Worm (Caenorhabditis elegans): Measurements from ENCODE around the gene F57F4.2.

F57F4.2 gene

DNA sequence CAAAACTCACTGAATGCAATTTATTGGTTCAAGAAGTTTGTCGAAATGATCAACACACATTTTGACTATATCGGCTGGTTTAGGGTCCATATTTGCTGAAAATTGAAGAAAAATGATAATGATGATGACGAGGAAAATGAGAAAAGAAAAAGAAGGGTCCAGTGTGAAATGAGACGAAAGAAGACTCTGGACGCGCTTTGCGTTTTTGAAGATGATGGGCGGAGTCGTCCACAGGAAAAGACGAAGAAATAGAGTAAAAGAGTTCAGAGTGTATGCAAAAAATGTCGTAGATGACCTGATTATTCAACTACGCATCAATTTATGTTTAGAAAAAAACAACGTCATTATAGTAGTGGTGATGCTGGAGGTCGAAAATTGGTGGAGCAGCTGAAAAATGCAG lies 14.7 kb downstream of the F57F4.2 start, which contains the start of gene F13H6.5:
TSS of gene F13H6.5 (minus strand) at position 101 of the 400 bp plus-strand sequence.
- TF ChIP-seq unc-62 (GFP tag; optimal IDR thresholded peaks at IDR 0.05) (no peak), elt-1 (tag; optimal IDR thresholded peaks at IDR 0.05) (no peak)

DNA sequence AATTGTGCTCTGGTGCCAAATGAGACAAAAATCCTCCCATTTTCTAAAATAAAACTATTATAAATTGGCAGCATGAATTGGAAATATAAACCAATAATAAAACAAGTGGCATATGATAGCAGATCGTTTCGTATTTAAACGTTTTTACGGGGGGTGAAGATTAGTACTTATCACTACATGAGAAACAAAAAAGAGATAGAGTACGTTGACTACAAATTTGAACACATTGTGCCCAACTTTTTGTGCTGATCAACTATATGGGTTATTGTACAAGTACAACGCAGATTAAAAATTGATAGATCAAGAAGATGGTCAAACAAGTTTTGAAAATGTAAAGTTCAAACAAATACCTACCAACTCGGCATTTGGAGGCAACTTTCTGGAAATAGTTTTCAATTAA lies 21.0 kb downstream of the F57F4.2 start:
- TF ChIP-seq zag-1 (tag; optimal IDR thresholded peaks at IDR 0.05) (no peak), nhr-25 (tag; optimal IDR thresholded peaks at IDR 0.05) (no peak), nhr-11 (tag; optimal IDR thresholded peaks at IDR 0.05) (no peak), gmeb-1 (tag; optimal IDR thresholded peaks at IDR 0.05) (no peak), nhr-10 (tag; optimal IDR thresholded peaks at IDR 0.05) (no peak), lin-13 (GFP tag; optimal IDR thresholded peaks at IDR 0.05) (no peak)

DNA sequence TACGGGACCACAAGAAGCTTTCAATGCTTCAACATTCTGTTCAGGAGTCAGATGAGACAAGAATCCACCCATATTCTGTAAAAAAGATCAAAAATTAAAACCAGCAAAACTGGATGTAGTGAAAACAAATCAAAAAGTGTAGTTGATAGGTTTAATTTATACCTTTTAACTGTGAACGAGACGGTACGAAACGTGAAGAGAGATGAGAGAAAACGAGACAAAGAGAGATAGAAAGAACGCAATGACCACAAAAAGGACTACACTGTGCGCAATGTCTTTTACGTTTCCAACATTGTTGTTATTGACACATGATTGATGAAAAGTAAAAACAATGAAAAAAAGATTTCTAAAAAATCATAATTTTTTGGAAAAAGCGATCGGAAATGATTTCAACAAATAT lies 23.9 kb downstream of the F57F4.2 start, which contains the start of gene cest-33:
TSS of gene cest-33 (minus strand) at position 75 of the 400 bp plus-strand sequence.
- TF ChIP-seq ceh-16 (tag; optimal IDR thresholded peaks at IDR 0.05), result no peak
- TF ChIP-seq unc-39 (tag; optimal IDR thresholded peaks at IDR 0.05), result no peak
- TF ChIP-seq nhr-10 (tag; optimal IDR thresholded peaks at IDR 0.05), result no peak
- TF ChIP-seq unc-62 (GFP tag; optimal IDR thresholded peaks at IDR 0.05), result no peak
- no peak for TF ChIP-seq ceh-82 (tag; optimal IDR thresholded peaks at IDR 0.05)
- peak; percentile 8 for TF ChIP-seq fos-1 (tag; optimal IDR thresholded peaks at IDR 0.05)
- no peak for TF ChIP-seq lsy-2 (tag; optimal IDR thresholded peaks at IDR 0.05)
- TF ChIP-seq nhr-129 (tag; optimal IDR thresholded peaks at IDR 0.05), result no peak
- no peak for TF ChIP-seq dmd-4 (tag; optimal IDR thresholded peaks at IDR 0.05)
- no peak for TF ChIP-seq mab-5 (tag; optimal IDR thresholded peaks at IDR 0.05)
- TF ChIP-seq nhr-11 (tag; optimal IDR thresholded peaks at IDR 0.05), result no peak
- no peak for TF ChIP-seq ama-1 (optimal IDR thresholded peaks at IDR 0.05)
- no peak for TF ChIP-seq ztf-1 (GFP tag; conservative IDR thresholded peaks at IDR 0.05)
- TF ChIP-seq zag-1 (tag; optimal IDR thresholded peaks at IDR 0.05), result no peak
- no peak for TF ChIP-seq elt-3 (tag; optimal IDR thresholded peaks at IDR 0.05)
- peak; percentile 58 for TF ChIP-seq F13H6.1 (tag; optimal IDR thresholded peaks at IDR 0.05)
- no peak for TF ChIP-seq lin-13 (GFP tag; optimal IDR thresholded peaks at IDR 0.05)
- TF ChIP-seq sma-9 (GFP tag; optimal IDR thresholded peaks at IDR 0.05), result peak; percentile 62
- no peak for TF ChIP-seq sma-9 (tag; optimal IDR thresholded peaks at IDR 0.05)
- peak; percentile 36 for TF ChIP-seq nhr-25 (tag; optimal IDR thresholded peaks at IDR 0.05)
- no peak for TF ChIP-seq egl-27 (tag; optimal IDR thresholded peaks at IDR 0.05)
- peak; percentile 33 for TF ChIP-seq blmp-1 (tag; optimal IDR thresholded peaks at IDR 0.05; ENCODE audit: insufficient read depth)
- TF ChIP-seq alr-1 (tag; optimal IDR thresholded peaks at IDR 0.05), result no peak
- TF ChIP-seq nhr-12 (tag; optimal IDR thresholded peaks at IDR 0.05), result no peak
- TF ChIP-seq snpc-4 (tag; optimal IDR thresholded peaks at IDR 0.05), result no peak
- peak; percentile 41 for TF ChIP-seq crh-2 (tag; optimal IDR thresholded peaks at IDR 0.05)
- TF ChIP-seq nhr-6 (tag; optimal IDR thresholded peaks at IDR 0.05), result no peak
- TF ChIP-seq nhr-23 (tag; optimal IDR thresholded peaks at IDR 0.05), result no peak
- no peak for TF ChIP-seq unc-55 (GFP tag; optimal IDR thresholded peaks at IDR 0.05)
- peak; percentile 18 for TF ChIP-seq sma-3 (GFP tag; optimal IDR thresholded peaks at IDR 0.05)
- TF ChIP-seq nhr-77 (tag; optimal IDR thresholded peaks at IDR 0.05), result no peak
- TF ChIP-seq R02D3.7 (tag; optimal IDR thresholded peaks at IDR 0.05), result no peak
- no peak for TF ChIP-seq skn-1 (tag; optimal IDR thresholded peaks at IDR 0.05)
- TF ChIP-seq lin-11 (tag; optimal IDR thresholded peaks at IDR 0.05), result no peak
- TF ChIP-seq gmeb-1 (tag; optimal IDR thresholded peaks at IDR 0.05), result no peak
- TF ChIP-seq nhr-21 (tag; optimal IDR thresholded peaks at IDR 0.05), result peak; percentile 23

DNA sequence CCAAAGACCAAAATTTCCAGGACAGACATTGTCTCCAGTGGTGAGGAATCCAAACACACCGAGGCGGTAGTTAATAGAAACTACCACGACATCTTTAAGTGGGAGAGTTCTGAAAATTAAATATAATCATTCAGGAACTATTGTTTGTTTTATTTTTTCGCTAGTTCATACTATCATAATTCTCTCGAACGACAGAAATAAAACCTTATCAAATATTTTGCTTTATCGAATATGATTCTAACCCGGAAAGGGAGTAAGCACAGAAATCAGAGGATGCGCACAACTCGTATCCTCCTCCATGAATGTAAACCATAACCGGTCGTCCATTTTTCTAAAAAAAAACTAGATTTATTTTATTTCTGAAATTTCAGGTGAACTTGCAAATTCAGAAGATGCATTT lies 24.7 kb downstream of the F57F4.2 start:
- peak; percentile 39 for TF ChIP-seq fos-1 (tag; optimal IDR thresholded peaks at IDR 0.05)
- TF ChIP-seq nhr-11 (tag; optimal IDR thresholded peaks at IDR 0.05), result no peak

DNA sequence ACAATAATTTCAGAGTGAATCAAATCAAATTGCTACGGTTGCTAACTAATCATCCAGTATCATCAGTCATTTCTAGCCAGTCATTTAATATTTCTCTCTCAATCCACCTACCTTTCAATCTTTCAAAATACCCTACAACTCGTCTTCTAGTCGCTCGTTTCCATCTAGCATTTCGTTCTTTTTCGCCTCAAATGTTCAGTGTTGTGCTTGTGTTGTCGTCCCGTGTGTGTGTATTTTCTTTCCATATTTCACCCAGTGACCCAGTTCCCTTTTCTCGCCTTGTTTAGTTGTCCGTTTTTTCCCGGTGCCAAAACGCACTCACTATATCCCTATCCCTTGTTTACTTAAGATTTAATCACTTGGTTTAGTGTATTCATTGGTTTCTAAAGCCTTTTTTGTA lies 27.8 kb downstream of the F57F4.2 start:
- TF ChIP-seq C34F6.9 (tag; optimal IDR thresholded peaks at IDR 0.05), result no peak
- no peak for TF ChIP-seq mab-5 (tag; optimal IDR thresholded peaks at IDR 0.05)
- TF ChIP-seq lin-13 (GFP tag; optimal IDR thresholded peaks at IDR 0.05), result no peak
- no peak for TF ChIP-seq F13H6.1 (tag; optimal IDR thresholded peaks at IDR 0.05)
- TF ChIP-seq peb-1 (tag; optimal IDR thresholded peaks at IDR 0.05), result no peak
- no peak for TF ChIP-seq zag-1 (tag; optimal IDR thresholded peaks at IDR 0.05)
